Fruit fly (Drosophila melanogaster) whole organism, embryonic: ENCODE results near the gene polo.

ENCODE experiments used
- NFAT ChIP-seq: fragments of 200-800 bp; sonication (Bioruptor generic); IDR thresholded peaks from 2 replicates; pipeline ENCODE4 v1.3.6; 2022; ENCODE audit warnings: missing biosample characterization, missing genetic modification characterization
- ewg ChIP-seq: fragments of 200-800 bp; sonication (Bioruptor generic); optimal IDR thresholded peaks from 3 replicates; lab custom pipeline; 2017; ENCODE audit warnings: mild to moderate bottlenecking, missing biosample characterization, missing genetic modification reagents, missing genetic modification characterization

The polo gene

DNA sequence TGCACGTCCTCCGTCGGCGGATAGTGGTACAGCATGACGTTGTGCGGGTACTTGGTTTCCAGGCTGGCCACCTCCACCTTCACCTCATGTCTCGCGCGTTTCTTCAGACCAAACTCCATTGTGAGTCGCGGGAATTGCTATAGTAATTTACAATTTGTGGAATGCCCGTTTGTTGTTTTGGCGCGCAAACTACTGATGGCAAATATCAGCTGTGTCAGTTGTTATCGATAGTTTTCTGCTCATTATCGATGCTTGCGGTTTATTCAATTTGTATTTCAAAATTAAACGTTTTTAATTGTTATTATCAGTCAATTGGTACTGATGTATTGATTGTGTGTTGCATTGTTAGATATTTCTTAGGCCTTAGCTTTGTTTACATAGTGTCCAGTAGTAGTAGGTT is 51.9 kb downstream of the polo start, which contains the start of gene Prim2 (continued):
- TF ChIP-seq NFAT (GFP tag; lab: Robert Waterston, UW) (no peak), ewg (GFP tag; lab: Kevin White, UChicago) (peak; percentile 78)
